Fruit fly (Drosophila melanogaster): ENCODE measurements around the gene ssp2.

ssp2 gene

dm6 chr3L:14001658-14002523, 36.9 kb downstream of the ssp2 start, which contains the start of the genes Nprl3 and upSET (continued):
- TF ChIP-seq gcm (GFP tag; optimal IDR thresholded peaks at IDR 0.05) = no peak
- TF ChIP-seq Awh (GFP tag; IDR thresholded peaks at IDR 0.05) = no peak
- TF ChIP-seq CG11456 (GFP tag; IDR thresholded peaks at IDR 0.05) = no peak
- TF ChIP-seq CG8359 (GFP tag; optimal IDR thresholded peaks at IDR 0.05; ENCODE audit: borderline replicate concordance) = no peak
- TF ChIP-seq CG13624 (GFP tag; optimal IDR thresholded peaks at IDR 0.05) = no peak
- peak; percentile 33 for TF ChIP-seq Jarid2 (GFP tag; optimal IDR thresholded peaks at IDR 0.05)
- TF ChIP-seq CG8478 (optimal IDR thresholded peaks at IDR 0.05) = peak; percentile 70
- no peak for TF ChIP-seq B-H2 (GFP tag; optimal IDR thresholded peaks at IDR 0.05)
- TF ChIP-seq ERR (GFP tag; optimal IDR thresholded peaks at IDR 0.05) = no peak
- no peak for TF ChIP-seq Atf-2 (GFP tag; optimal IDR thresholded peaks at IDR 0.05)
- TF ChIP-seq E2f1 (GFP tag; IDR thresholded peaks at IDR 0.05) = no peak
- TF ChIP-seq CTCF (GFP tag; optimal IDR thresholded peaks at IDR 0.05) = peak; percentile 3
- no peak for TF ChIP-seq dpn (GFP tag; optimal IDR thresholded peaks at IDR 0.05)
- TF ChIP-seq dmrt99B (tag; optimal IDR thresholded peaks at IDR 0.05) = no peak
- TF ChIP-seq Dbx (GFP tag; IDR thresholded peaks at IDR 0.05) = 0 out of 3 replicates have a peak, but pooled peaks have one; percentile 37
- no peak for TF ChIP-seq CG15073 (GFP tag; optimal IDR thresholded peaks at IDR 0.05)
- peak; percentile 11 for TF ChIP-seq CG4617 (GFP tag; optimal IDR thresholded peaks at IDR 0.05; ENCODE audit: borderline replicate concordance)
- TF ChIP-seq CG6654 (GFP tag; optimal IDR thresholded peaks at IDR 0.05) = no peak
- TF ChIP-seq tgo (GFP tag; IDR thresholded peaks at IDR 0.05) = no peak
- TF ChIP-seq lmd (GFP tag; IDR thresholded peaks at IDR 0.05) = no peak
- no peak for TF ChIP-seq CG11695 (GFP tag; IDR thresholded peaks at IDR 0.05)
- TF ChIP-seq al (GFP tag; IDR thresholded peaks at IDR 0.05) = no peak
- TF ChIP-seq CG4404 (GFP tag; IDR thresholded peaks at IDR 0.05) = no peak
- no peak for TF ChIP-seq CG34376 (GFP tag; optimal IDR thresholded peaks at IDR 0.05)
- TF ChIP-seq crol (GFP tag; IDR thresholded peaks at IDR 0.05) = no peak
- TF ChIP-seq Atf3 (GFP tag; optimal IDR thresholded peaks at IDR 0.05) = no peak
- no peak for TF ChIP-seq CG12155 (GFP tag; optimal IDR thresholded peaks at IDR 0.05)
- no peak for TF ChIP-seq fd96Cb (tag; optimal IDR thresholded peaks at IDR 0.05)
- no peak for TF ChIP-seq z (GFP tag; IDR thresholded peaks at IDR 0.05)
- TF ChIP-seq CG10366 (GFP tag; IDR thresholded peaks at IDR 0.05) = no peak
- no peak for TF ChIP-seq kni (GFP tag; optimal IDR thresholded peaks at IDR 0.05)
- no peak for TF ChIP-seq Sox102F (GFP tag; optimal IDR thresholded peaks at IDR 0.05)
- peak; percentile 39 for TF ChIP-seq CG1603 (tag; optimal IDR thresholded peaks at IDR 0.05)
- TF ChIP-seq pnt (GFP tag; optimal IDR thresholded peaks at IDR 0.05) = no peak
- TF ChIP-seq CG12659 (GFP tag; optimal IDR thresholded peaks at IDR 0.05) = peak; percentile 53
- TF ChIP-seq CG31224 (GFP tag; IDR thresholded peaks at IDR 0.05) = no peak
- TF ChIP-seq sc (optimal IDR thresholded peaks at IDR 0.05) = no peak
- no peak for TF ChIP-seq sc (GFP tag; optimal IDR thresholded peaks at IDR 0.05)
- no peak for TF ChIP-seq danr (GFP tag; IDR thresholded peaks at IDR 0.05)
- TF ChIP-seq Vsx1 (GFP tag; optimal IDR thresholded peaks at IDR 0.05) = no peak
- TF ChIP-seq insv (GFP tag; optimal IDR thresholded peaks at IDR 0.05) = peak in 1 of 2 experiments; percentile 27
- peak; percentile 8 for TF ChIP-seq NfI (GFP tag; optimal IDR thresholded peaks at IDR 0.05)
- TF ChIP-seq MTF-1 (GFP tag; optimal IDR thresholded peaks at IDR 0.05; ENCODE audit: borderline replicate concordance) = no peak
- TF ChIP-seq Bdp1 (GFP tag; optimal IDR thresholded peaks at IDR 0.05) = no peak
- peak; percentile 16 for TF ChIP-seq CG7839 (tag; optimal IDR thresholded peaks at IDR 0.05)
- peak; percentile 16 for TF ChIP-seq pho (GFP tag; optimal IDR thresholded peaks at IDR 0.05)
- TF ChIP-seq CG13424 (tag; optimal IDR thresholded peaks at IDR 0.05) = no peak
- TF ChIP-seq BtbVII (GFP tag; optimal IDR thresholded peaks at IDR 0.05) = no peak
- peak; percentile 20 for TF ChIP-seq Hsf (GFP tag; optimal IDR thresholded peaks at IDR 0.05)
- TF ChIP-seq ro (GFP tag; IDR thresholded peaks at IDR 0.05) = no peak
- TF ChIP-seq CG10431 (GFP tag; optimal IDR thresholded peaks at IDR 0.05) = no peak
